Fruit fly (Drosophila melanogaster): Measurements from ENCODE around the gene CG5866.
A peak's percentile ranks its signal among the peaks of the same experiment; 100 is the strongest.

CG5866 gene

dm6 chr3R:17386168-17386819 lies 29.2 kb upstream of the CG5866 start (continued):
- 0 out of 3 replicates have a peak, but pooled peaks have one; percentile 24 for TF ChIP-seq CG11456 (GFP tag; IDR thresholded peaks at IDR 0.05)
- peak in 1 of 2 experiments; percentile 44 for TF ChIP-seq Eip74EF (GFP tag; optimal IDR thresholded peaks at IDR 0.05)
- TF ChIP-seq C15 (GFP tag; IDR thresholded peaks at IDR 0.05): no peak; the same call in 2 of the 3 replicates
- TF ChIP-seq CG16813 (GFP tag; IDR thresholded peaks at IDR 0.05; ENCODE audit: partially characterized antibody): no peak
- TF ChIP-seq CG17912 (GFP tag; optimal IDR thresholded peaks at IDR 0.05): no peak
- TF ChIP-seq twi (tag; optimal IDR thresholded peaks at IDR 0.05): peak; percentile 35
- peak; percentile 65 for TF ChIP-seq CG31441 (GFP tag; IDR thresholded peaks at IDR 0.05)
- no peak; the same call in 1 of the 2 replicates for TF ChIP-seq Taf1 (GFP tag; IDR thresholded peaks at IDR 0.05)
- TF ChIP-seq CG18476 (GFP tag; optimal IDR thresholded peaks at IDR 0.05): peak; percentile 50
- TF ChIP-seq D19A (tag; optimal IDR thresholded peaks at IDR 0.05): peak; percentile 68
- peak; percentile 38 for TF ChIP-seq pum (GFP tag; optimal IDR thresholded peaks at IDR 0.05)
- TF ChIP-seq dan (GFP tag; IDR thresholded peaks at IDR 0.05): peak; percentile 20; the same call in 1 of the 2 replicates
- TF ChIP-seq CG12219 (GFP tag; optimal IDR thresholded peaks at IDR 0.05): peak; percentile 64
- TF ChIP-seq cg (GFP tag; optimal IDR thresholded peaks at IDR 0.05): no peak
- TF ChIP-seq bowl (GFP tag; IDR thresholded peaks at IDR 0.05): no peak
- no peak for TF ChIP-seq toy (GFP tag; IDR thresholded peaks at IDR 0.05)
- peak; percentile 49 for TF ChIP-seq kah (GFP tag; optimal IDR thresholded peaks at IDR 0.05)
- TF ChIP-seq CG12391 (tag; optimal IDR thresholded peaks at IDR 0.05): peak; percentile 65
- 0 out of 2 replicates have a peak, but pooled peaks have one; percentile 8 for TF ChIP-seq CG17612 (GFP tag; IDR thresholded peaks at IDR 0.05)
- no peak for TF ChIP-seq hb (GFP tag; IDR thresholded peaks at IDR 0.05; ENCODE audit: partially characterized antibody)
- TF ChIP-seq CG1647 (GFP tag; optimal IDR thresholded peaks at IDR 0.05): peak; percentile 23
- TF ChIP-seq eve (GFP tag; optimal IDR thresholded peaks at IDR 0.05): peak in 1 of 2 experiments; percentile 57
- 0 out of 2 replicates have a peak, but pooled peaks have one; percentile 24 for TF ChIP-seq dimm (GFP tag; IDR thresholded peaks at IDR 0.05)
- TF ChIP-seq vvl (GFP tag; IDR thresholded peaks at IDR 0.05): peak; percentile 87
- TF ChIP-seq CG15269 (tag; optimal IDR thresholded peaks at IDR 0.05): peak; percentile 64
- TF ChIP-seq CG10543 (GFP tag; optimal IDR thresholded peaks at IDR 0.05): no peak
- peak; percentile 52; the same call in 1 of the 2 replicates for TF ChIP-seq Lim3 (GFP tag; IDR thresholded peaks at IDR 0.05)
- TF ChIP-seq Dip2 (GFP tag; IDR thresholded peaks at IDR 0.05): no peak
- peak; percentile 37 for TF ChIP-seq Side (GFP tag; optimal IDR thresholded peaks at IDR 0.05)
- TF ChIP-seq CG6254 (GFP tag; optimal IDR thresholded peaks at IDR 0.05): peak; percentile 48
- no peak for TF ChIP-seq yki (optimal IDR thresholded peaks at IDR 0.05)
- TF ChIP-seq Fer3 (tag; optimal IDR thresholded peaks at IDR 0.05): peak; percentile 65
- no peak for TF ChIP-seq CG9876 (GFP tag; optimal IDR thresholded peaks at IDR 0.05)
- TF ChIP-seq CG3065 (GFP tag; optimal IDR thresholded peaks at IDR 0.05): no peak
- peak; percentile 67 for TF ChIP-seq az2 (GFP tag; optimal IDR thresholded peaks at IDR 0.05)
- TF ChIP-seq CG31224 (GFP tag; IDR thresholded peaks at IDR 0.05): no peak; the same call in 1 of the 2 replicates
- TF ChIP-seq unpg (GFP tag; optimal IDR thresholded peaks at IDR 0.05): peak; percentile 82
- TF ChIP-seq pho (GFP tag; optimal IDR thresholded peaks at IDR 0.05): no peak
- TF ChIP-seq nau (GFP tag; optimal IDR thresholded peaks at IDR 0.05): peak; percentile 85
- peak; percentile 11 for TF ChIP-seq fd3F (GFP tag; optimal IDR thresholded peaks at IDR 0.05)
- TF ChIP-seq CG7928 (GFP tag; optimal IDR thresholded peaks at IDR 0.05): no peak
- no peak for TF ChIP-seq zen2 (GFP tag; IDR thresholded peaks at IDR 0.05; ENCODE audit: partially characterized antibody)
- TF ChIP-seq H15 (GFP tag; IDR thresholded peaks at IDR 0.05): peak; percentile 76
- peak; percentile 83 for TF ChIP-seq gem (tag; optimal IDR thresholded peaks at IDR 0.05)
- TF ChIP-seq CG11093 (GFP tag; IDR thresholded peaks at IDR 0.05): peak; percentile 72; the same call in 2 of the 3 replicates
- no peak for TF ChIP-seq CG7271 (tag; optimal IDR thresholded peaks at IDR 0.05)
- peak; percentile 74 for TF ChIP-seq CG12769 (tag; optimal IDR thresholded peaks at IDR 0.05)
- peak; percentile 53 for TF ChIP-seq CG10654 (GFP tag; optimal IDR thresholded peaks at IDR 0.05)
- TF ChIP-seq phol (tag; optimal IDR thresholded peaks at IDR 0.05): peak; percentile 84
